Worm (Caenorhabditis elegans): ENCODE data around the gene F55F10.1.
A peak's percentile ranks its signal among the peaks of the same experiment; 100 is the strongest.

The F55F10.1 gene

DNA sequence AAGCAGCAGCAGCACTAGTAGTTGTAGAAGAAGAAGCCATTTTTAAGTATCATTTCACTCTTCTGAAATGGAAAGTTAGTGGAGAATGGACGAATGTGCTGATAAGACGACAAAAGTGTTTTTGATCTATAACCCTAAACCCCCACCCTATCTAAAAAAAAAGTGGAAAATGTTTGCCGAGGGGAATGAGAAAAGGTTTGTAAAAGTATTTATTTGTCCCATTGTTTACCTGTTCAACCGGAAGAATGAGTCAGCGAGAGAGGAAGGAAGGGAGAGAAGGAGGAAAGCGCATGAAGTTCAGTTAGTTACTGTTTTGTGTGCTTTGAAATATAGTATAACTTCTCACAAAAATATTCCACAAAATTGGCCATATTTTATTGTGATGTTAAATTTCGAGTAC is 36.5 kb downstream of the F55F10.1 start:
- TF ChIP-seq pha-4 (tag; optimal IDR thresholded peaks at IDR 0.05) = peak; percentile 91
- TF ChIP-seq aly-2 (tag; optimal IDR thresholded peaks at IDR 0.05) = no peak
- TF ChIP-seq daf-12 (tag; optimal IDR thresholded peaks at IDR 0.05) = no peak
- peak; percentile 43 for TF ChIP-seq pqm-1 (tag; optimal IDR thresholded peaks at IDR 0.05)
- peak; percentile 65 for TF ChIP-seq elt-2 (tag; optimal IDR thresholded peaks at IDR 0.05)
- no peak for TF ChIP-seq nhr-77 (tag; optimal IDR thresholded peaks at IDR 0.05)
- no peak for TF ChIP-seq ceh-16 (tag; optimal IDR thresholded peaks at IDR 0.05)

DNA sequence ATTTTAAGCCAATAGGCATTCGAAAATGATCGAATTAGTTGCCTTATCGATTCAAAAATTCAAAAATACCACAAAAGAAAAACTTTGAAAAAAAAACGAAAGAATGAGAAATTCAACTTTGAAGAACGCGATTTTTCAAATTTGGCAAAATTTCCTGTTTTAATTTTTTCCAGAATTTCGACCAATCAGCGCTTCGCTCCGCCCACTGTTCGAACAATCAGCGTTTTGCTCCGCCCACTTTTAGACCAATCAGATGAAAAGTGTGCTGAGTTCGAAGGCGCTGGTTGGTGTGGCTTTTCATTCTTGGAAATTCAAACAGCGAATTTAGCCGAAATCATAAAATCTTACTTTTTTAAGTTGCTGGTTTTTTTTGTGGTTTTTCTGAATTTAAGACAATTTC is 36.9 kb downstream of the F55F10.1 start:
- TF ChIP-seq nfya-1 (tag; optimal IDR thresholded peaks at IDR 0.05; ENCODE audit: insufficient read depth) = peak; percentile 94
- TF ChIP-seq nhr-25 (tag; optimal IDR thresholded peaks at IDR 0.05) = no peak

ce11 chrIV:4398420-4398819 is 37.8 kb downstream of the F55F10.1 start:
- peak; percentile 73 for TF ChIP-seq nhr-25 (tag; optimal IDR thresholded peaks at IDR 0.05)
- TF ChIP-seq mdl-1 (tag; optimal IDR thresholded peaks at IDR 0.05) = no peak
- peak; percentile 22 for TF ChIP-seq pha-4 (tag; optimal IDR thresholded peaks at IDR 0.05)
- TF ChIP-seq nhr-43 (tag; optimal IDR thresholded peaks at IDR 0.05; ENCODE audit: poor library complexity, severe bottlenecking) = peak; percentile 48
- peak in 1 of 3 experiments; percentile 47 for TF ChIP-seq elt-3 (tag; optimal IDR thresholded peaks at IDR 0.05)
- peak; percentile 27 for TF ChIP-seq snpc-4 (tag; optimal IDR thresholded peaks at IDR 0.05)
- TF ChIP-seq nhr-67 (tag; optimal IDR thresholded peaks at IDR 0.05) = no peak
- TF ChIP-seq ama-1 (optimal IDR thresholded peaks at IDR 0.05) = peak; percentile 49
- no peak for TF ChIP-seq fos-1 (tag; optimal IDR thresholded peaks at IDR 0.05)
- TF ChIP-seq lsy-12 (tag; optimal IDR thresholded peaks at IDR 0.05) = peak; percentile 1
- peak; percentile 17 for TF ChIP-seq R02D3.7 (tag; optimal IDR thresholded peaks at IDR 0.05)
- TF ChIP-seq tbx-2 (tag; optimal IDR thresholded peaks at IDR 0.05) = peak; percentile 6

DNA sequence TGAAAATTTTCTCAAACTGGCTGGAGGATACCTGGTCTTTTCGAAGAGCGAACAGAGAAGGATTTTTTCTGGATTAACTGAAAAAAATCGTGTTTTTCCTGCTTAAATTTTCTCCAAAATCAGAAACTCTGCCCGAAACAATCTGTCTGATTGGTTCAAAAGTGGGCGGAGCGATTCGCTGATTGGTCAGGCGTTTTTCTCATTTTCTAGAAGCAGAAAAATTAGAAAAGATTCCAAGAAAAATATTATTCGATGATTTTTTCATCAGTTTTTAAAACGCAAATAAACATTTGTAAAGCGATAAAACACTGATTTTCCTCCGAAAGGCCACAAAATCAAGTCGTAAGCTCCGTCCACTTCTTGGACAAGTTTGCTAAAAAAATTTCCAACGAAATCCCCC is 38.3 kb downstream of the F55F10.1 start:
- peak; percentile 60 for TF ChIP-seq nfya-1 (tag; optimal IDR thresholded peaks at IDR 0.05; ENCODE audit: insufficient read depth)
- TF ChIP-seq ceh-28 (tag; optimal IDR thresholded peaks at IDR 0.05) = no peak
- no peak for TF ChIP-seq ceh-16 (tag; optimal IDR thresholded peaks at IDR 0.05)
- no peak for TF ChIP-seq nhr-25 (tag; optimal IDR thresholded peaks at IDR 0.05)
- TF ChIP-seq fkh-2 (tag; optimal IDR thresholded peaks at IDR 0.05) = no peak
- no peak for TF ChIP-seq lin-15B (tag; optimal IDR thresholded peaks at IDR 0.05)
- TF ChIP-seq ztf-4 (tag; optimal IDR thresholded peaks at IDR 0.05) = no peak
- TF ChIP-seq sea-2 (GFP tag; optimal IDR thresholded peaks at IDR 0.05) = no peak
- no peak for TF ChIP-seq hmg-11 (tag; optimal IDR thresholded peaks at IDR 0.05)

- TF ChIP-seq R02D3.7 (tag; optimal IDR thresholded peaks at IDR 0.05) (no peak), ama-1 (optimal IDR thresholded peaks at IDR 0.05) (peak; percentile 4), nhr-25 (tag; optimal IDR thresholded peaks at IDR 0.05) (peak; percentile 77), nhr-77 (tag; optimal IDR thresholded peaks at IDR 0.05) (no peak), pha-4 (tag; optimal IDR thresholded peaks at IDR 0.05) (peak; percentile 63), nhr-23 (tag; optimal IDR thresholded peaks at IDR 0.05) (peak; percentile 12), nhr-76 (tag; optimal IDR thresholded peaks at IDR 0.05) (no peak), elt-2 (tag; optimal IDR thresholded peaks at IDR 0.05) (no peak), sea-2 (GFP tag; optimal IDR thresholded peaks at IDR 0.05) (no peak), ztf-4 (tag; optimal IDR thresholded peaks at IDR 0.05) (no peak)
These were observed 38.9 kb downstream of the F55F10.1 start for ce11 chrIV:4399418-4400136.

- no peak for TF ChIP-seq ama-1 (optimal IDR thresholded peaks at IDR 0.05)
- peak; percentile 28 for TF ChIP-seq lin-15B (tag; optimal IDR thresholded peaks at IDR 0.05)
- no peak for TF ChIP-seq ceh-82 (tag; optimal IDR thresholded peaks at IDR 0.05)
- TF ChIP-seq fos-1 (tag; optimal IDR thresholded peaks at IDR 0.05) = no peak
- TF ChIP-seq unc-62 (GFP tag; optimal IDR thresholded peaks at IDR 0.05) = peak; percentile 67
- TF ChIP-seq nhr-77 (tag; optimal IDR thresholded peaks at IDR 0.05) = no peak
- TF ChIP-seq ztf-11 (tag; optimal IDR thresholded peaks at IDR 0.05) = no peak
- TF ChIP-seq nhr-28 (tag; optimal IDR thresholded peaks at IDR 0.05) = no peak
- no peak for TF ChIP-seq ceh-9 (tag; optimal IDR thresholded peaks at IDR 0.05)
- TF ChIP-seq nhr-237 (tag; optimal IDR thresholded peaks at IDR 0.05) = no peak
- TF ChIP-seq nhr-12 (tag; optimal IDR thresholded peaks at IDR 0.05) = no peak
- TF ChIP-seq unc-39 (tag; optimal IDR thresholded peaks at IDR 0.05) = no peak
- peak; percentile 91 for TF ChIP-seq ceh-28 (tag; optimal IDR thresholded peaks at IDR 0.05)
- TF ChIP-seq lin-39 (tag; optimal IDR thresholded peaks at IDR 0.05) = peak; percentile 7
- TF ChIP-seq fkh-2 (tag; optimal IDR thresholded peaks at IDR 0.05) = no peak
- TF ChIP-seq nhr-23 (tag; optimal IDR thresholded peaks at IDR 0.05) = peak; percentile 98
- no peak for TF ChIP-seq egl-27 (tag; optimal IDR thresholded peaks at IDR 0.05)
- no peak for TF ChIP-seq ztf-4 (tag; optimal IDR thresholded peaks at IDR 0.05)
- no peak for TF ChIP-seq fkh-10 (GFP tag; optimal IDR thresholded peaks at IDR 0.05)
- peak; percentile 45 for TF ChIP-seq ceh-16 (tag; optimal IDR thresholded peaks at IDR 0.05)
- no peak for TF ChIP-seq zag-1 (tag; optimal IDR thresholded peaks at IDR 0.05)
These were observed 40.0 kb downstream of the F55F10.1 start, which contains the start of gene Y24D9A.6 for ce11 chrIV:4400350-4401326. Gene Y24D9A.6, minus strand, starts transcription at chrIV:4400400.
